Worm (Caenorhabditis elegans): Measurements from ENCODE around the gene R08A2.5.

Gene R08A2.5

DNA sequence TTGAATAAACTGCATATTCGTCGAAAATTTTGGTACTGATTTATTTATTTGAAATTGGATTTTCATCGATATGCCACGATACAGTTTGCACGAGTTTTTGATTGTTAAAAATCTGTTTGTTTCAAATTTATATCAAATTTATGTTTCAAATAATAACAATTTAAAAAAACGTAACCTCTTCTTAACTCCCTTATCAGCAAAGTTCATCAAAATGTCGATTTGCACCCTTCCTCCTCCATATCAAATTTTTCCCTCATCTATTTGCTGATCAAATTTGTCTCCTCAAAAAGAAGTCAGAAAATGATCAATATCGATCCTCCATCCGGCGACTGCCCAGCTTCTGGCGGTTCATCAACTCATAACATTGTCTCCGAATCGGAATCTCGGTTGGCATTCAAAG is 1.3 kb upstream of the R08A2.5 start, which contains the start of gene ssp-33:
Gene ssp-33 (plus strand): TSS at position 301 of the 400 bp plus-strand sequence.
- no peak for TF ChIP-seq ahr-1 (tag; optimal IDR thresholded peaks at IDR 0.05)
- TF ChIP-seq ceh-2 (tag; optimal IDR thresholded peaks at IDR 0.05): no peak
- no peak for TF ChIP-seq nhr-11 (tag; optimal IDR thresholded peaks at IDR 0.05)
- no peak for TF ChIP-seq hlh-30 (tag; optimal IDR thresholded peaks at IDR 0.05; ENCODE audit: insufficient read depth)
- TF ChIP-seq gmeb-2 (tag; optimal IDR thresholded peaks at IDR 0.05): no peak
- no peak for TF ChIP-seq rnt-1 (tag; optimal IDR thresholded peaks at IDR 0.05)
- no peak for TF ChIP-seq hlh-6 (tag; optimal IDR thresholded peaks at IDR 0.05)
- TF ChIP-seq ceh-22 (tag; optimal IDR thresholded peaks at IDR 0.05): no peak
- TF ChIP-seq nfya-1 (tag; optimal IDR thresholded peaks at IDR 0.05): no peak
- no peak for TF ChIP-seq elt-2 (tag; optimal IDR thresholded peaks at IDR 0.05)
- no peak for TF ChIP-seq fkh-6 (tag; optimal IDR thresholded peaks at IDR 0.05)

DNA sequence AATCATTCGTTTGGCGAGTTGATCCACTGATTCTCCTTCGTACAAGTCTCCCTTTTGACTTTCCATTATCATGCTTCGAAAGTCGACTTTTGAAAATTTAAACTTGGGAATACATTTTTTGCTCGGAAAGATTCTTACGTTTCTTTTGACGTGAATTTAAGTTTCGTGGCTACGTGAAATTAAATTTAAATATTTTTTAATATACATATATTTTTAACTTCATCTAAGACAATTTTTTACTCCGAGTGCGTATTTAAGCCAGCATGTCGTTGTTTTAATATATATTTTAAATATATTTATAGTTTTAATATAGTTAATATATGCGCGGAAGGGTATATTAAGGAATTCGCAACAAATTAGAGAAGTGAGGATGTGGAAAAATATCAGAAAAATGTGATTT is 3.2 kb downstream of the R08A2.5 start, which contains the start of gene R08A2.2:
Gene R08A2.2 (minus strand): TSS at position 101 of the 400 bp plus-strand sequence.
- no peak for TF ChIP-seq ceh-14 (tag; optimal IDR thresholded peaks at IDR 0.05)
- TF ChIP-seq K02D7.2 (tag; optimal IDR thresholded peaks at IDR 0.05): no peak
- TF ChIP-seq lin-11 (tag; optimal IDR thresholded peaks at IDR 0.05): no peak
- TF ChIP-seq odd-2 (tag; optimal IDR thresholded peaks at IDR 0.05): no peak
- TF ChIP-seq syd-9 (tag; optimal IDR thresholded peaks at IDR 0.05): no peak
- TF ChIP-seq pha-2 (tag; optimal IDR thresholded peaks at IDR 0.05): no peak
- TF ChIP-seq pat-9 (tag; optimal IDR thresholded peaks at IDR 0.05): no peak
- TF ChIP-seq pha-4 (tag; optimal IDR thresholded peaks at IDR 0.05): no peak
- TF ChIP-seq unc-55 (GFP tag; optimal IDR thresholded peaks at IDR 0.05): no peak
- TF ChIP-seq rnt-1 (tag; optimal IDR thresholded peaks at IDR 0.05): no peak
- TF ChIP-seq ttx-3 (tag; optimal IDR thresholded peaks at IDR 0.05): no peak
- TF ChIP-seq ceh-45 (GFP tag; IDR thresholded peaks at IDR 0.05): no peak

DNA sequence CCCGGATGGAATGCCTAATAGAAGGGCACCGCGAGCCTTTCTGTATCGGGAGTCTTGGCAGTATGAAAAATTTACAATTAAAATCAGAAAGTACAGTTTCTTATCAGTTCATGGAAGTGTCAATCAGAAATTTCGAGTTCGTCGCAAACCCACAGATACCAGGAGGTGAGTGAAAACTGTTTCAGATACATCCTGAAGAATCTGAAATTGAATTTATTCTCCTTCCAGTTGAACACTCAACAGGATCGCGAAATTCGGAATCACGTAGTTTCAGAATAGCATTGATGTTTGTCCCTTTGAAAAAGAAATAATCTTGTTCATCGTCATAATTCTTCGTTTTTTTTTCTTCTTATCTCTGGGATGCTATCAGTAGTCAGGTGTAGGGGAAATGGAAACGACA is 3.7 kb downstream of the R08A2.5 start, which contains the start of gene fbxa-147:
Gene fbxa-147 (plus strand): TSS at position 386 of the 400 bp plus-strand sequence.
- TF ChIP-seq ztf-16 (tag; optimal IDR thresholded peaks at IDR 0.05) (no peak), ceh-9 (tag; optimal IDR thresholded peaks at IDR 0.05) (no peak), pqm-1 (tag; optimal IDR thresholded peaks at IDR 0.05) (no peak), pat-9 (tag; optimal IDR thresholded peaks at IDR 0.05) (no peak), ceh-34 (tag; optimal IDR thresholded peaks at IDR 0.05) (no peak), unc-55 (GFP tag; optimal IDR thresholded peaks at IDR 0.05) (no peak), sox-2 (GFP tag; IDR thresholded peaks at IDR 0.05) (no peak), ceh-2 (tag; optimal IDR thresholded peaks at IDR 0.05) (no peak), ceh-48 (tag; optimal IDR thresholded peaks at IDR 0.05) (no peak), nhr-11 (tag; optimal IDR thresholded peaks at IDR 0.05) (no peak), dve-1 (tag; optimal IDR thresholded peaks at IDR 0.05) (no peak), ceh-31 (tag; optimal IDR thresholded peaks at IDR 0.05) (no peak), ceh-6 (GFP tag; optimal IDR thresholded peaks at IDR 0.05) (no peak), ahr-1 (tag; optimal IDR thresholded peaks at IDR 0.05) (no peak), fkh-10 (GFP tag; optimal IDR thresholded peaks at IDR 0.05) (no peak), nhr-232 (tag; optimal IDR thresholded peaks at IDR 0.05) (no peak)

DNA sequence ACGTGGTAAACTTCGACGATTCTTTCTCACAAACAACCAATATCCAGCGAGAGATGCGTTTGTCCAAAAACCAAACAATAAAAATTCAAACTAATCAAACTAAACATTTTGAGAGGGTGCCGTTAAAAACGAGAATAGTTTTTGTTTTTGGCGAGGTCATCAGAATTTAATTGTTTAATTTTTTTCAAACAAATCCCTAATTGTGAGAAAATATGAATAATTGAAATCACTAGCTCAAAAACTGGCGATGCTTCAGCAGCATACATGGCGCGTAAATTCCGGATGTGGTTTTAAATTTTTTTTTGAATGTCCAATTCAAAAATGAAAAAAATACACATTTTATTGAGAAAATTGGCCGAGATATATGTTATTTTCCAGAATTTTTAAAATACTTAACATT is 7.1 kb downstream of the R08A2.5 start, which contains the start of gene R08A2.1:
Gene R08A2.1 (minus strand): TSS at position 101 of the 400 bp plus-strand sequence.
- TF ChIP-seq unc-3 (GFP tag; conservative IDR thresholded peaks at IDR 0.05) (no peak), unc-3 (tag; optimal IDR thresholded peaks at IDR 0.05) (no peak), fkh-10 (GFP tag; optimal IDR thresholded peaks at IDR 0.05) (no peak), pag-3 (tag; optimal IDR thresholded peaks at IDR 0.05; ENCODE audit: borderline replicate concordance) (no peak), hlh-13 (GFP tag; optimal IDR thresholded peaks at IDR 0.05) (no peak)
